Fruit fly (Drosophila melanogaster) whole organism, embryonic: ENCODE data around the gene CG11811.

ENCODE experiments used
- Atf6 ChIP-seq: fragments of 200-800 bp; sonication (Bioruptor generic); IDR thresholded peaks from 2 replicates; pipeline ENCODE4 v1.3.6; 2022; ENCODE audit warnings: missing biosample characterization, missing genetic modification characterization
- Awh ChIP-seq: fragments of 200-800 bp; sonication (Bioruptor generic); IDR thresholded peaks from 2 replicates; pipeline ENCODE4, ENCODE4 v1.3.6; 2022; ENCODE audit warnings: missing biosample characterization, missing genetic modification characterization
- CG10565 ChIP-seq: fragments of 200-800 bp; sonication (Bioruptor generic); optimal IDR thresholded peaks from 3 replicates; lab custom pipeline; 2016; ENCODE audit warnings: missing biosample characterization, mild to moderate bottlenecking, missing genetic modification characterization
- CG12236 ChIP-seq: fragments of 200-800 bp; sonication (Bioruptor generic); optimal IDR thresholded peaks from 2 replicates; lab custom pipeline; 2016; ENCODE audit warnings: missing biosample characterization, missing genetic modification characterization
- CG14667 ChIP-seq: fragments of 200-800 bp; sonication (Bioruptor generic); IDR thresholded peaks from 2 replicates; pipeline ENCODE4 v1.3.6; 2022; ENCODE audit warnings: missing biosample characterization, missing genetic modification characterization
- CG30431 ChIP-seq: fragments of 200-800 bp; sonication (Bioruptor generic); optimal IDR thresholded peaks from 2 replicates; lab custom pipeline; 2017; ENCODE audit warnings: missing biosample characterization, missing genetic modification characterization
- CG3995 ChIP-seq: fragments of 200-800 bp; sonication (Bioruptor generic); optimal IDR thresholded peaks from 3 replicates; lab custom pipeline; 2016; ENCODE audit warnings: missing biosample characterization, missing genetic modification characterization
- CG6813 ChIP-seq: fragments of 200-800 bp; sonication (Bioruptor generic); optimal IDR thresholded peaks from 2 replicates; lab custom pipeline; 2017; ENCODE audit warnings: missing biosample characterization, missing genetic modification characterization, mild to moderate bottlenecking, moderate library complexity, missing genetic modification reagents
- CG7271 ChIP-seq: fragments of 200-800 bp; sonication (Bioruptor generic); optimal IDR thresholded peaks from 2 replicates; lab custom pipeline; 2018; ENCODE audit warnings: missing biosample characterization, mild to moderate bottlenecking, missing genetic modification characterization, moderate library complexity
- Dp ChIP-seq: fragments of 200-800 bp; sonication (Bioruptor generic); optimal IDR thresholded peaks from 2 replicates; lab custom pipeline; 2018; ENCODE audit warnings: missing biosample characterization, mild to moderate bottlenecking, missing genetic modification characterization, moderate library complexity
- E2f1 ChIP-seq: fragments of 200-800 bp; sonication (Bioruptor generic); IDR thresholded peaks from 2 replicates; pipeline ENCODE4 v1.3.6; 2022; ENCODE audit warnings: missing biosample characterization, missing genetic modification characterization
- Ets65A ChIP-seq: fragments of 200-800 bp; sonication (Bioruptor generic); peaks from one replicate; lab custom pipeline; 2016; ENCODE audit warnings: missing biosample characterization, missing genetic modification characterization
- Hmr ChIP-seq: fragments of 200-800 bp; sonication (Bioruptor generic); optimal IDR thresholded peaks from 3 replicates; lab custom pipeline; 2017; ENCODE audit warnings: mild to moderate bottlenecking, missing biosample characterization, missing genetic modification reagents, missing genetic modification characterization
- Mad ChIP-seq: fragments of 200-800 bp; sonication (Bioruptor generic); optimal IDR thresholded peaks from 2 replicates; lab custom pipeline; 2016; ENCODE audit warnings: missing biosample characterization, missing genetic modification characterization
- Max ChIP-seq: fragments of 200-800 bp; sonication (Bioruptor generic); optimal IDR thresholded peaks from 2 replicates; lab custom pipeline; 2016; ENCODE audit warnings: missing biosample characterization, mild to moderate bottlenecking, missing genetic modification characterization
- Med ChIP-seq: fragments of 200-800 bp; sonication (Bioruptor generic); peaks from one replicate; lab custom pipeline; 2016; ENCODE audit warnings: missing biosample characterization, missing genetic modification characterization, mild to moderate bottlenecking, inconsistent platforms, moderate library complexity
- Tbp ChIP-seq: fragments of >200 bp; optimal IDR thresholded peaks from 2 replicates; lab custom pipeline; 2018; ENCODE audit warnings: missing biosample characterization, missing genetic modification characterization
- abd-A ChIP-seq: fragments of 200-800 bp; sonication (Bioruptor generic); optimal IDR thresholded peaks from 3 replicates; lab custom pipeline; 2019; ENCODE audit warnings: missing biosample characterization, mild to moderate bottlenecking, missing genetic modification characterization, moderate library complexity
- crol ChIP-seq: fragments of 200-800 bp; sonication (Bioruptor generic); IDR thresholded peaks from 2 replicates; pipeline ENCODE4 v1.3.6; 2022; ENCODE audit warnings: missing biosample characterization, missing genetic modification characterization
- fru ChIP-seq: fragments of >200 bp; optimal IDR thresholded peaks from 2 replicates; lab custom pipeline; 2017
- hbn ChIP-seq: fragments of 200-800 bp; sonication (Bioruptor generic); IDR thresholded peaks from 2 replicates; pipeline ENCODE4 v1.3.6; 2022; ENCODE audit warnings: missing biosample characterization, missing genetic modification characterization; ENCODE audit not compliant: partially characterized antibody
- oc ChIP-seq: fragments of 200-800 bp; sonication (Bioruptor generic); optimal IDR thresholded peaks from 2 replicates; lab custom pipeline; 2018; ENCODE audit warnings: missing biosample characterization, mild to moderate bottlenecking, missing genetic modification characterization, moderate library complexity
- otp ChIP-seq: fragments of 200-800 bp; sonication (Bioruptor generic); IDR thresholded peaks from 3 replicates; pipeline ENCODE4, ENCODE4 v1.3.6; 2022; ENCODE audit warnings: missing biosample characterization, missing genetic modification characterization
- pita ChIP-seq: fragments of 200-800 bp; sonication (Bioruptor generic); optimal IDR thresholded peaks from 2 replicates; lab custom pipeline; 2017; ENCODE audit warnings: missing biosample characterization, mild to moderate bottlenecking, missing genetic modification characterization
- sc ChIP-seq, 3 experiments: fragments of >200 bp in 2 of 3; fragments of 200-800 bp in 1 of 3; sonication (Bioruptor generic) in 1 of 3; optimal IDR thresholded peaks; 2 replicates in 2 of 3; 3 replicates in 1 of 3; lab custom pipeline; 2017; ENCODE audit warnings: mild to moderate bottlenecking in 1 of 3, missing biosample characterization in 1 of 3, missing genetic modification characterization in 1 of 3, missing genetic modification reagents in 1 of 3
- sima ChIP-seq: fragments of 200-800 bp; sonication (Bioruptor generic); optimal IDR thresholded peaks from 2 replicates; lab custom pipeline; 2016; ENCODE audit warnings: missing biosample characterization, missing genetic modification characterization
- slp2 ChIP-seq: fragments of 200-800 bp; sonication (Bioruptor generic); optimal IDR thresholded peaks from 2 replicates; lab custom pipeline; 2016; ENCODE audit warnings: missing biosample characterization, missing genetic modification characterization
- so ChIP-seq: fragments of 200-800 bp; sonication (Bioruptor generic); IDR thresholded peaks from 3 replicates; pipeline ENCODE4 v1.3.6; 2022; ENCODE audit warnings: missing biosample characterization, missing genetic modification characterization

The CG11811 gene

dm6 chr3L:10741120-10741519 lies 50.3 kb downstream of the CG11811 start (continued):
- TF ChIP-seq CG10565, result no peak
- TF ChIP-seq oc (tag; lab: Kevin White, UChicago), result peak; percentile 7
- no peak for TF ChIP-seq Dp (GFP tag; lab: Kevin White, UChicago)
- no peak for TF ChIP-seq slp2 (GFP tag; lab: Kevin White, UChicago)
- no peak for TF ChIP-seq E2f1 (GFP tag; lab: Robert Waterston, UW)
- no peak for TF ChIP-seq CG12236 (GFP tag; lab: Kevin White, UChicago)
- TF ChIP-seq Ets65A, result peak; percentile 72
- peak; percentile 53 for TF ChIP-seq Awh (GFP tag; lab: Robert Waterston, UW)
- no peak for TF ChIP-seq CG30431 (GFP tag; lab: Kevin White, UChicago)
- TF ChIP-seq CG14667 (GFP tag; lab: Robert Waterston, UW), result no peak
- TF ChIP-seq Atf6 (GFP tag; lab: Robert Waterston, UW), result no peak
- TF ChIP-seq crol, result peak; percentile 60
- no peak for TF ChIP-seq Tbp (GFP tag; lab: Kevin White, UChicago)
- no peak for TF ChIP-seq pita (GFP tag; lab: Kevin White, UChicago)
- no peak for TF ChIP-seq hbn (GFP tag; lab: Robert Waterston, UW)
- peak; percentile 68 for TF ChIP-seq Med (GFP tag; lab: Kevin White, UChicago)
- TF ChIP-seq sc (optimal IDR thresholded peaks at IDR 0.05; lab: Kevin White, UChicago), result no peak
- TF ChIP-seq sc (GFP tag; optimal IDR thresholded peaks at IDR 0.05; lab: Kevin White, UChicago), result no peak
- TF ChIP-seq Max (GFP tag; lab: Kevin White, UChicago), result no peak
- no peak for TF ChIP-seq Mad (GFP tag; lab: Kevin White, UChicago)
- no peak for TF ChIP-seq Hmr (GFP tag; lab: Kevin White, UChicago)
- TF ChIP-seq sima (GFP tag; lab: Kevin White, UChicago), result no peak
- peak; percentile 3 for TF ChIP-seq CG6813 (GFP tag; lab: Kevin White, UChicago)
- peak; percentile 74; the same call in 2 of the 3 replicates for TF ChIP-seq so (GFP tag; lab: Robert Waterston, UW)
- no peak for TF ChIP-seq fru (lab: Kevin White, UChicago)
- 0 out of 3 replicates have a peak, but pooled peaks have one; percentile 31 for TF ChIP-seq otp (GFP tag; lab: Robert Waterston, UW)
- TF ChIP-seq CG3995 (GFP tag; lab: Kevin White, UChicago), result no peak
- peak; percentile 48 for TF ChIP-seq abd-A
- no peak for TF ChIP-seq CG7271 (tag; lab: Kevin White, UChicago)
